Worm (Caenorhabditis elegans): Measurements from ENCODE around the gene math-8.

- TF ChIP-seq dpl-1 (GFP tag; optimal IDR thresholded peaks at IDR 0.05) (no peak), lin-29 (GFP tag; IDR thresholded peaks at IDR 0.05) (no peak), tra-1 (GFP tag; IDR thresholded peaks at IDR 0.05) (no peak), dve-1 (tag; optimal IDR thresholded peaks at IDR 0.05; ENCODE audit: insufficient read depth) (no peak), mxl-3 (GFP tag; optimal IDR thresholded peaks at IDR 0.05) (no peak), nhr-6 (tag; optimal IDR thresholded peaks at IDR 0.05) (no peak), zag-1 (tag; optimal IDR thresholded peaks at IDR 0.05) (no peak), aly-2 (tag; optimal IDR thresholded peaks at IDR 0.05) (no peak), daf-12 (tag; optimal IDR thresholded peaks at IDR 0.05) (no peak), lin-15B (tag; optimal IDR thresholded peaks at IDR 0.05) (no peak), ceh-82 (tag; optimal IDR thresholded peaks at IDR 0.05) (no peak)
Observed at ce11 chrII:1890682-1891081, 1.7 kb upstream of the math-8 start, which contains the start of gene math-9.
